Fruit fly (Drosophila melanogaster) ovary, adult (tissue): ENCODE measurements around the gene CG43678.

Experiments used
- CG17801 ChIP-seq: fragments of 200-800 bp; optimal IDR thresholded peaks from 2 replicates; lab custom pipeline; 2019; ENCODE audit warnings: missing biosample characterization, mild to moderate bottlenecking, missing genetic modification characterization, moderate library complexity; ENCODE audit not compliant: partially characterized antibody

The CG43678 gene

DNA sequence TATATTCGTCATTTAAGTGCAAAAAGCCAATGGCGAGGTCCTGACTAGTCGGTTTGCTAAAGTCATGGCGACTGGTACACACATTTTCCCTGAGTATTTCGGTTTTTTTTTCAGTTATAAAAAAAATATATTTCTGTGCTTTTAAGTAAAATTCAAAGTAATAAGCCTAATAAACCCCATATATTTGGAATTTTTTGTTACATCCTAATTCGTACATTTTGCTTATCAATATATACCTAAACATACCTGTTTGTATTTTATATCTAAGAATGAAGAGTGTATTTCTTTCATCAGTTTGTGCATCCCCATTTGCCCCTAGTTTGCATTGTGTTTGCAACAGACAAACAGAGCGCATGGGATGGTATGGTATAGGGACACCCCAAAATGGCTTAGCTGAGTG, 13.7 kb downstream of the CG43678 start:
- no peak for TF ChIP-seq CG17801 (GFP tag; lab: Kevin White, UChicago)

DNA sequence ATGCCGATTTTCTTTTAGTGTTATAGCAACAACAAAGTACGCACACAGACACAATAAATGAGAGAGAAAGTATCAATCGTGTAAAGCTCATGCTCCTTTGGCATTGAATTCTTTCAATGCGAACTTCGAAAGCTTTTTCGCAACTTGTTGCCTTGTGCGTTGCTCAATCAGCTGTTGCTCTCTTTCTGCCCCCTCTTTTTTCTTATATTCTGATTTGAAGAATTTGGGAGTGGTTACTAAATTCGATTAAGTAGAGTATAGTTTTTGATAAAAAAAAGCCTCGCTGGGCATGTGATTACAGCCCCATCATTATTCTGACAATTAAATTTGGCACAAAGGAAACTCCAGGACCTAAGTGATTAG, 14.6 kb downstream of the CG43678 start:
- TF ChIP-seq CG17801 (GFP tag; lab: Kevin White, UChicago), result no peak

DNA sequence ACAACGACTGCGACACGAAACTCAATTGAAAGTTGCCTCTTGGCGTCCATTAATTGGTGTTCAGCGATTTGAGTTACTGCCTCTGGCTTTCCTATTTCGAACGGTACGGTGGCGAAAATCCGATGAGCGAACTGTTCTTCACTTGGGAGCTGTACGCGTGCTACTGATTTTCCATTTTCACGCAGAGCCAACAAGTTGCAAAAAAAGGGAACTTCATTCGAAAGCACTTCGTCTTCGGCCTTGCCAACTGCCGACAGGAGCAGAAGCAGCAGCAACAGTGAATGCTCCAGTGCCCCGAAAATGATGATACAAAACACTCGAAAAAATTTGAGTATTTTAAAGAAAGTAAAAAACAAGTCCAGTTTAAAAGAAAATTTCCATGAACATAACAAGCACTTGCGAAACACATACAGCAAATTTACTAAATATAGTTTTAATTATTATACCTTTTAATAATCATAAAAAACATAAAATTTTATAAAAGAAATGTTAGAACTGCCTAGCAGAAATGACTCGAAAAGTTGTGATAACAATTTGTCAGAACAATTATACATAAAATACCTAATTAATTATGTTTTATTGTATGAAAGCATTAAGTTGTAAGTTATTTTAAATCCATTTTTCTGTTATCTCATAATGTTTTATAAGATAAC, 15.1 kb downstream of the CG43678 start:
- no peak for TF ChIP-seq CG17801 (GFP tag; lab: Kevin White, UChicago)

DNA sequence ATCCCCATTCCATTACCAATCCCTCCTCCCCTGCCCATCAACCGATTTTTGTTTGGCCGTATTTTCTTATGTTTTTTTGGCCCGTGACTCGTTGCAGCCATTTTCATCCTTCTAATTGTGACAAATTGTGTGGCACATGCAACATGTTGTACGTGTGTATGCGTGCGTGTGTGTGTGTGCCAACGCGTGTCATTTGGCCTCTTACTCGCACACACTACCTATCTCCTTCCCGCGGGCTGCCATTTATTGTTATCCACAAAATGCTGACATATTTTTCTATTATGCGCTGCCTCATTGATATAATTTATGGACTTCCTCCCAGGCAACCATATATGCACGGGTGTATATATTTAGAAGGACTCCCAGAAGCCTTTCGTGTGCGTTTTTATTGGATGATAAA, 17.5 kb downstream of the CG43678 start:
- no peak for TF ChIP-seq CG17801 (GFP tag; lab: Kevin White, UChicago)

DNA sequence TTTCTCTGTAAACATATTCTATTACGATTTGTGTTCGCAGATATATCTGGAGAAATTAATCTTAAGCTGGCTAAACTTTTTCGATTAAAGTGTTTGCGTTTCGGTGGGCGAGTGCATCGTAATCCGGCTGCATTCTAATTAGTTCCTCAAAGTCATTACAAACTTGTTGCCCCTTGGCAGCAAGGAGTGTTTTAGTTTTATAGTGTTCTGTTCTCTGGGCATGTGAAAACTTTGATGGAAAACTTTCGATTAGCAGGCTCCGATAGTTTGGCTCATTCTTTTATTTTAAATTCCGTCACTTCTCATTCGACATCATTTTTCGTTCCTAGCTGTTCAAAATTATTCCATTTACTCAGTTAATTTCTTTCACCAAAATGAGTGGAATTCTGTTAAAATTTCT, 26.1 kb downstream of the CG43678 start, which contains the start of gene CG32148:
Gene CG32148 (plus strand): TSS at position 301 of the 400 bp plus-strand sequence.
- TF ChIP-seq CG17801 (GFP tag; lab: Kevin White, UChicago), result no peak

DNA sequence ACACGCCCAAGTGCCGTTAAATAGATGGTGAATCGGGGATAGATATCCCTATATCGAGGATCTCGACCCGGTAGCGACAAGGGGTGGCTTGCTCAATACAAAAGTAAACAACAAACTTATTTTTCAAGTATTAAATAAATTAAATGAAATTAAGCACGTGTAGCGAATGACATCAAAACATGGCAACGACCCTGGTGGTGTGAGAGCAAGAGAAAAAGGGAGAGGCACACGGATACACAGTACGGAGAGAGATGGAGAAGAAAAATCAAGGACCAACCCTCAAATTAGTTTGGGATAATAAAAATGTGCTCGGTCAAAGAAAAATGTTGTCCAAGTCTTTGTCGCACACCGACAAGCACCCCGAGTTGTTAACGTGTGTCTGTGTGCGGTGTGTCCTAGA, 28.3 kb downstream of the CG43678 start:
- no peak for TF ChIP-seq CG17801 (GFP tag; lab: Kevin White, UChicago)

DNA sequence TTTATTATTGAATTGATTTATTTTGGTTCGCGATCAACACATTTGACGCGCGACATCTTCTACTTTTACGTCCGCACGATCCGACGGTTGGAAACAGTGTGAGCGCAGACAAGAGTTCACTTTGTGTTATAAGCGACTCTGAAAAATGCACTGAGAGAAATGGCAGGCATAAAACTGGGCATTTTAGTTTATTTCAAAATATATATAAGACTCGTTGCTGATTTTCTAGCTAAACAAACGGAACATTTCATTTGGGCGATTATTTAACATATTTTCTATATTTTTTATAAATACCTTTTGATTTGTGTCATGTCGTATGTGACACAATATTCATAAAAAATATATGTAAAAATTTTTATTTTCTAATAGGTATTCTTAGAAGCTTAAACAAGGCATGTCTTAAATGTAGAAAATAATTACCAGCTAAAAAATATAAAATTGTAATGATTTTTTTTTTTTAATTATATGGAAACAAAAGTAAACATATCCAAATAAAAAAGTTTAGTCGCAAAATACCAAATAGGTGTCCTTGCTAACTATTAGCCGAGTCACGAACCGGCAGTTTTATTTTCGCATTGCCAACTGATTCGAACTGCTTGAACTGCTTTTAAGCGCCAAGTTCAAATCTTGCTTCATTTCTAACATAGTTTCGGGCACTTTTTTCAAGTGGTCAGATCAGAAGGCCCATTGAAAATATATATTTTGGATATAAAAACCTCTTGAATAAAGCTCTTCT, 35.2 kb downstream of the CG43678 start, which contains the start of gene Reck:
Gene Reck (minus strand): TSS at position 106 of the 736 bp plus-strand sequence.
- TF ChIP-seq CG17801 (GFP tag; lab: Kevin White, UChicago), result no peak

DNA sequence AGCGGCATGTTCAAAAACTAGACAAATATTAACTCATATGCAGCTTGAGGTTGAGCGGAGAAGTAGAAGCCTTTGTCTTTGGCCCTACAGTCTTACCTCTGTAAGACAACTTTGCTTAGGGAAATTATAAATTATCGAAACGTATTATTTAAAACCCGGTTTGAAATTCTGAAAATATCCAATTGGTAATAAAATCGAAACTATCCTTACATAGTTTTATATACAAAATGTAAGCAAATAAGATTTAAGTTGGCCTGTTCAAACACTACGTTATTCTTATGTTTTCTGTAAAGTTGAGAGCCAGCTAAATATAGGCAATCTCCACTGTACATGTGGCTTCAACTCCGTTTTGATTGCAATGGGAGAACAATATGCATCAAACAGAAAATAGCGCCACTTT, 36.0 kb downstream of the CG43678 start:
- TF ChIP-seq CG17801 (GFP tag; lab: Kevin White, UChicago), result no peak

DNA sequence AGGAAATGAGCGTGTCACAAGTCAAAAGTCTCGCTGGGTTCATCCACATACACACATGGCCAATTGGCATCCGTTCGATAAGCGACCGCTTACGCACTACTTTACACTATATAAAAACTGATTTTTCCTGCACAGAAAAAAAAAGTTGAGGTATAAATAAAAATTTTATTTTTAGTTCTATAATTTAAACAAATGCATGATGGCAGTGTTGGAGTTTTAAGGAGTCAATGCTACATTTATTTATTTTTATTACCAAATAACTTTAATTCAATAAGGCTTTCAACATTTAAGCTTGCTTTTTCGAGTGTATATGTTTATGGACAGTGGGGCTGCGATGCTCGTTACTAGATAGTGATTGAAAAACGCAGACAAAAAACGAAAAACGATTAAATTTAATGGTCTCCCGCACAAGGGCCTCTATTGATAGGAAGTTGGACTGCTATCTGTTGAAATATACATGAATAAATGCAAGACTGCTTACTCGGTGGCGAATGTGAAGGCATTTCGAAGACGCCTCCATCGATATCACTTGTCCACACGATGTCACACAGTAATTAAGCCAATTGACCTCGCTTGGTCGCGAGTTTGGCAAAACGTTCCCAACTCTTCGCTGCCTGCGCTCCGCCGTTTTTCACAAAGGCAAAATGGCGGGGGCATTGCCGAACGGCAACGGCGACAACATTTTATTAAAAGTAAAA, 37.5 kb downstream of the CG43678 start:
- TF ChIP-seq CG17801 (GFP tag; lab: Kevin White, UChicago), result no peak

DNA sequence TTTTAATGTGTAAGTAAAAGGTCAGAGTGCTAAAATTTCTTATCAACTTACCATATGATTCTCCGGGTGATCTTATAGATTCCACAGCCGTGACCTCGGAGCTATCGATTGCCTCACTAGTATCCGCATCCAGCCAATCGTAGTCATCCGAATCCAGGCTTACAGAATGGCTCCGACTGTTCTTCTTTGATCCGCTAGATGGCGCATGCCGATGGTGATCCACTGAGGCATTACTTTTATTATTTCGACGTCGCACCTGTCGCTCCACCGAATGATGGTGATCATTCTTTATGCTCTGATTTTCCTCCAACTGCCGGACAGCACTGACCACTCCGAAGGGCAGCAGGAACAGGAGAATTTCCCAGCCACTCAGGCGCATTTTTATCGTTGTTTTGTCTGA, 38.2 kb downstream of the CG43678 start:
- TF ChIP-seq CG17801 (GFP tag; lab: Kevin White, UChicago), result no peak

DNA sequence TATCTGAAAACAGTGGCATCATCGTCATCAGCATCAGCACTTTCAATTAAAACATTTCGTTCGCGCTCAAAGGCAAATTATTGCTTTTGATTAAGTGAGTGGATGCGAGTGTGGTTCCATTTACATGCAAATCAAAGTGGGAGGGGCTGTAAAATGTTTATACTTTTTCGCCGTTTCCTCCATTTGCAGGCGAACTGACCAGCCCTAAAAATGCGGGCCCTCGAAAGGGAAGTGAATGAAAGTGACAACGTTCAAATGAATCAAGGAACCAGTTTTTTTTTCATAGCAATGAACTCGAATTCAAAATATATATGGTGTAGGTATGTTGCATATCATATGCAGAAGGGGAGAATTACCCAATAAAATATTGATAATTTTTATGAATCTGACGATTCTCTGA, 38.7 kb downstream of the CG43678 start:
- TF ChIP-seq CG17801 (GFP tag; lab: Kevin White, UChicago), result no peak

DNA sequence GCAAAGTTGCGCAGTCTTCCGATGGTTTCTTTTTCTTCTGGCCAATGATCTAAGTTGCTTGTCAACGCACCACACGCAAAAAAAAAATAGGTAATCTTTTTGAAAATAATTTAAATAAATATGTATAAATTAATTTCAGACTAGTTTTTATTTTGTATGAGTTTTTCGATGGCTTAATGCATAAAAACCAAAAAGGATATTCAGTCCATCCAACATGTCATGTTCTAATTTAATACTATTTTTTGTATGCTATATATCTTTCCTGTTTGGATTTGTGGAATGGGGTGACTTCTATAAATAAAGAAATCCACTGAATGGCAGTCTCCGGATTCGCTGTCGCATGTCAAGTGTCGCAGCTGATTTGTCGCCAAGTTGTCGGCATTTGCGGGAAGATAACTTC, 39.6 kb downstream of the CG43678 start:
- no peak for TF ChIP-seq CG17801 (GFP tag; lab: Kevin White, UChicago)

DNA sequence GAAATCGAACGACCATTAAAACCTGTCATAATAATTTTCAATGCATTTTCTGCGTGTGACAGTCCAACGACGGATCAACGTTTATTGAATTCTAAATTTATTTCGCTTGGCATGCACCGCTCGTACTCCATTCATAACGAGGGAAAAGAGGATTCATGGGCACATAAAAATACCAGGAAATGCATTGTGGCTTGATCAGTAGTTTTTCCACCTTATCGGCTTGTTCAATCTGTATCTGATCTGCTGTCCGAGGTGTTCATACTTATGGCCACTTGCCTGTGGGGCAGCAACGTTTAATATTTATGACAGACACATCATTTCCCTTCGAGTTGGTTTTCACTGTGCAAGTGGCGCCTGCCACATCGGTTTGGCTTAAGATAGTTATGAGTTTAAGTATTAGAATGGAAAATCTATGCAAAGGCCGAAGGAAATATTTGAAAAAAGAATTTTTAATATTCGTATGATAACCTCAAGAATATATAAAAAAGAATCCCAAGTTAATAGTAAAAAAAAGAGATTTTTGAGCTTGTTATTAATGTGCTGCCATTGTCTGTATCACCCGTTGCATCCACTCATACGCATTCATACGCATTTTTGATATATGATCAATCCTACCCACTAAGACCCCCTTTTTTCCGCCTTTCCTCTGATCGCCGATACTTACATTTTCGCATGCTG, 41.9 kb downstream of the CG43678 start:
- no peak for TF ChIP-seq CG17801 (GFP tag; lab: Kevin White, UChicago)

DNA sequence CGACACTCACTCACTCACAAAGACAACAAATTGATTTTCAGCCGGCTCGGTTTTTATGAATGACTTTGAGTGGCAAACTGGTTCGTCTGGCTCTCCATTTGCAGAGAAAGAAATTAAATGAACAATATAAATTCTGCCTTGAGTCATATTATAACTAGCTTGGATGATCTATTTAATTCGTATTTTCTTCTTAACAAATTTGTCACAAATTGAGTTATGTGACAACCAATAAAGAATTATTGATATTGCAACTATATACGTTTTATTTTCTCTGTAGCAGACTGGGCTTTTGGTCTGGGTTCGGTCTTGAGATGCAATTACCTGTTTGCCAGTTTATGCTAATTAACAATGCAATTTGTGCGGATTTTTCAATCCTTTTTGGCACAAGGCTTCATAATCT, 42.5 kb downstream of the CG43678 start:
- no peak for TF ChIP-seq CG17801 (GFP tag; lab: Kevin White, UChicago)

DNA sequence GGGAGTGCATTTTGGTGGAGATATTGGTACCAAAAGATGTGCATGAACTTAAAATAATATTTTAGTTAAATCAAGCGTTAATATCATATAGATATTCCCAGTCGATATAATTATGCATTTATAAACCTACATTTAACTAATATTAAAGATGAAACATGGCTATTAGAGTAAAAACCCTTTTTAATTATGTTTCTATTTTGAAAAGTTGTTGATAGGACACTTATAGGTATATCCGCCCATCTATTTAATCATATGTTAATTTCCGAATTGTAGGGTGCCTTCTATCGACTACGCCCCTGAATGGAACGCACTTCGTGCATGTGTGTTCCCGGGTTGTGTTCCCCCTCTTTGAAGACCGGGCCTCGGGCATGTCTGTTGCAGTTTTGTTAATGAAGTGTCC, 43.5 kb downstream of the CG43678 start:
- TF ChIP-seq CG17801 (GFP tag; lab: Kevin White, UChicago), result no peak
